Fruit fly (Drosophila melanogaster) whole organism, embryonic: ENCODE measurements around the gene CG6800.

Source experiments
- Aef1 ChIP-seq: fragments of 200-800 bp; sonication (Bioruptor generic); IDR thresholded peaks from 3 replicates; pipeline ENCODE4 v1.3.6; 2022; ENCODE audit warnings: missing biosample characterization, missing genetic modification characterization
- Atf-2 ChIP-seq: fragments of 200-800 bp; sonication (Bioruptor generic); optimal IDR thresholded peaks from 2 replicates; lab custom pipeline; 2016; ENCODE audit warnings: missing biosample characterization, missing genetic modification characterization
- CG10267 ChIP-seq: fragments of 200-800 bp; sonication (Bioruptor generic); optimal IDR thresholded peaks from 2 replicates; lab custom pipeline; 2018; ENCODE audit warnings: missing biosample characterization, mild to moderate bottlenecking, missing genetic modification characterization, moderate library complexity
- CG11093 ChIP-seq: fragments of 200-800 bp; sonication (Bioruptor generic); IDR thresholded peaks from 3 replicates; pipeline ENCODE4 v1.3.6; 2022; ENCODE audit warnings: missing biosample characterization, missing genetic modification characterization
- CG11695 ChIP-seq: fragments of 200-800 bp; sonication (Bioruptor generic); IDR thresholded peaks from 3 replicates; pipeline ENCODE4 v1.3.6; 2022; ENCODE audit warnings: missing biosample characterization, missing genetic modification characterization
- CG12155 ChIP-seq: fragments of 200-800 bp; sonication (Bioruptor generic); optimal IDR thresholded peaks from 3 replicates; lab custom pipeline; 2016; ENCODE audit warnings: missing biosample characterization, missing genetic modification characterization
- CG12236 ChIP-seq: fragments of 200-800 bp; sonication (Bioruptor generic); optimal IDR thresholded peaks from 2 replicates; lab custom pipeline; 2016; ENCODE audit warnings: missing biosample characterization, missing genetic modification characterization
- CG12942 ChIP-seq: fragments of 200-800 bp; sonication (Bioruptor generic); optimal IDR thresholded peaks from 3 replicates; lab custom pipeline; 2016; ENCODE audit warnings: missing biosample characterization, missing genetic modification characterization
- CG13894 ChIP-seq: fragments of 200-800 bp; sonication (Bioruptor generic); optimal IDR thresholded peaks from 3 replicates; lab custom pipeline; 2018; ENCODE audit warnings: missing biosample characterization, mild to moderate bottlenecking, missing genetic modification characterization, moderate library complexity
- CG14860 ChIP-seq: fragments of 200-800 bp; sonication (Bioruptor generic); IDR thresholded peaks from 3 replicates; pipeline ENCODE4 v1.3.6; 2022; ENCODE audit warnings: missing biosample characterization, missing genetic modification characterization; ENCODE audit not compliant: partially characterized antibody
- CG15073 ChIP-seq: fragments of 200-800 bp; sonication (Bioruptor generic); optimal IDR thresholded peaks from 2 replicates; lab custom pipeline; 2016; ENCODE audit warnings: missing biosample characterization, missing genetic modification characterization
- CG15514 ChIP-seq: fragments of 200-800 bp; sonication (Bioruptor generic); optimal IDR thresholded peaks from 3 replicates; lab custom pipeline; 2017; ENCODE audit warnings: missing biosample characterization, missing genetic modification characterization, mild to moderate bottlenecking, moderate library complexity, missing genetic modification reagents
- CG17802 ChIP-seq: fragments of 200-800 bp; sonication (Bioruptor generic); optimal IDR thresholded peaks from 2 replicates; lab custom pipeline; 2018; ENCODE audit warnings: missing biosample characterization, mild to moderate bottlenecking, missing genetic modification characterization, moderate library complexity
- CG17829 ChIP-seq: fragments of 200-800 bp; optimal IDR thresholded peaks from 2 replicates; lab custom pipeline; 2019; ENCODE audit warnings: missing biosample characterization, mild to moderate bottlenecking, missing genetic modification characterization, moderate library complexity
- CG17912 ChIP-seq: fragments of 200-800 bp; sonication (Bioruptor generic); optimal IDR thresholded peaks from 2 replicates; lab custom pipeline; 2018; ENCODE audit warnings: missing biosample characterization, mild to moderate bottlenecking, missing genetic modification characterization
- CG34224 ChIP-seq: fragments of 200-800 bp; sonication (Bioruptor generic); IDR thresholded peaks from 3 replicates; pipeline ENCODE4 v1.3.6; 2022; ENCODE audit warnings: missing biosample characterization, missing genetic modification characterization; ENCODE audit not compliant: partially characterized antibody
- CG42726 ChIP-seq: fragments of 200-800 bp; sonication (Bioruptor generic); IDR thresholded peaks from 2 replicates; pipeline ENCODE4 v1.3.6; 2022; ENCODE audit warnings: missing biosample characterization, missing genetic modification characterization; ENCODE audit not compliant: partially characterized antibody
- CG4404 ChIP-seq: fragments of 200-800 bp; sonication (Bioruptor generic); IDR thresholded peaks from 2 replicates; pipeline ENCODE4 v1.3.6; 2022; ENCODE audit warnings: missing biosample characterization, missing genetic modification characterization
- CG6175 ChIP-seq: fragments of 200-800 bp; sonication (Bioruptor generic); IDR thresholded peaks from 3 replicates; pipeline ENCODE4 v1.3.6; 2022; ENCODE audit warnings: missing biosample characterization, missing genetic modification characterization
- CG6654 ChIP-seq: fragments of 200-800 bp; sonication (Bioruptor generic); optimal IDR thresholded peaks from 2 replicates; lab custom pipeline; 2017; ENCODE audit warnings: missing biosample characterization, mild to moderate bottlenecking, missing genetic modification characterization
- CG9215 ChIP-seq: fragments of 200-800 bp; sonication (Bioruptor generic); IDR thresholded peaks from 2 replicates; pipeline ENCODE4 v1.3.6; 2022; ENCODE audit warnings: missing biosample characterization, missing genetic modification characterization
- CG9797 ChIP-seq: fragments of 200-800 bp; sonication (Bioruptor generic); optimal IDR thresholded peaks from 3 replicates; lab custom pipeline; 2018; ENCODE audit warnings: missing biosample characterization, mild to moderate bottlenecking, missing genetic modification characterization
- CkIIα-i1 ChIP-seq: fragments of 200-800 bp; sonication (Bioruptor generic); IDR thresholded peaks from 2 replicates; pipeline ENCODE4 v1.3.6; 2022; ENCODE audit warnings: missing biosample characterization, missing genetic modification characterization
- Dbx ChIP-seq: fragments of 200-800 bp; sonication (Bioruptor generic); IDR thresholded peaks from 3 replicates; pipeline ENCODE4 v1.3.6; 2022; ENCODE audit warnings: missing biosample characterization, missing genetic modification characterization
- Elba2 ChIP-seq: fragments of 200-800 bp; sonication (Bioruptor generic); optimal IDR thresholded peaks from 3 replicates; lab custom pipeline; 2016; ENCODE audit warnings: missing biosample characterization, missing genetic modification characterization
- Fer2 ChIP-seq: fragments of 200-800 bp; sonication (Bioruptor generic); optimal IDR thresholded peaks from 2 replicates; lab custom pipeline; 2018; ENCODE audit warnings: missing biosample characterization, mild to moderate bottlenecking, missing genetic modification characterization, moderate library complexity
- Gug ChIP-seq: fragments of 200-800 bp; sonication (Bioruptor generic); IDR thresholded peaks from 4 replicates; pipeline ENCODE4 v1.3.6; 2022; ENCODE audit warnings: missing biosample characterization, missing genetic modification characterization
- Hmr ChIP-seq: fragments of 200-800 bp; sonication (Bioruptor generic); optimal IDR thresholded peaks from 3 replicates; lab custom pipeline; 2017; ENCODE audit warnings: mild to moderate bottlenecking, missing biosample characterization, missing genetic modification reagents, missing genetic modification characterization
- Kr ChIP-seq: fragments of 200-800 bp; sonication (Bioruptor generic); optimal IDR thresholded peaks from 2 replicates; lab custom pipeline; 2017; ENCODE audit warnings: missing biosample characterization, mild to moderate bottlenecking, missing genetic modification characterization
- MBD-R2 ChIP-seq: fragments of 200-800 bp; sonication (Bioruptor generic); IDR thresholded peaks from 2 replicates; pipeline ENCODE4 v1.3.6; 2022; ENCODE audit warnings: missing biosample characterization, missing genetic modification characterization
- Mad ChIP-seq: fragments of 200-800 bp; sonication (Bioruptor generic); optimal IDR thresholded peaks from 2 replicates; lab custom pipeline; 2016; ENCODE audit warnings: missing biosample characterization, missing genetic modification characterization
- Max ChIP-seq: fragments of 200-800 bp; sonication (Bioruptor generic); optimal IDR thresholded peaks from 2 replicates; lab custom pipeline; 2016; ENCODE audit warnings: missing biosample characterization, mild to moderate bottlenecking, missing genetic modification characterization
- NC2β ChIP-seq: fragments of 200-800 bp; sonication (Bioruptor generic); optimal IDR thresholded peaks from 2 replicates; lab custom pipeline; 2016; ENCODE audit warnings: missing biosample characterization, missing genetic modification characterization
- NFAT ChIP-seq: fragments of 200-800 bp; sonication (Bioruptor generic); IDR thresholded peaks from 2 replicates; pipeline ENCODE4 v1.3.6; 2022; ENCODE audit warnings: missing biosample characterization, missing genetic modification characterization
- Neu2 ChIP-seq: fragments of 200-800 bp; sonication (Bioruptor generic); optimal IDR thresholded peaks from 3 replicates; lab custom pipeline; 2016; ENCODE audit warnings: missing biosample characterization, missing genetic modification characterization, borderline replicate concordance
- Taf1 ChIP-seq: fragments of 200-800 bp; sonication (Bioruptor generic); IDR thresholded peaks from 2 replicates; pipeline ENCODE4 v1.3.6; 2022; ENCODE audit warnings: missing biosample characterization, missing genetic modification characterization
- ac ChIP-seq: fragments of 200-800 bp; sonication (Bioruptor generic); optimal IDR thresholded peaks from 3 replicates; lab custom pipeline; 2017; ENCODE audit warnings: missing biosample characterization, mild to moderate bottlenecking, missing genetic modification characterization
- cato ChIP-seq: fragments of 200-800 bp; sonication (Bioruptor generic); optimal IDR thresholded peaks from 2 replicates; lab custom pipeline; 2016; ENCODE audit warnings: missing biosample characterization, missing genetic modification characterization, borderline replicate concordance
- chm ChIP-seq: fragments of 200-800 bp; sonication (Bioruptor generic); IDR thresholded peaks from 2 replicates; pipeline ENCODE4 v1.3.6; 2022; ENCODE audit warnings: missing biosample characterization, missing genetic modification characterization
- ftz-f1 ChIP-seq: fragments of 200-800 bp; sonication (Bioruptor generic); optimal IDR thresholded peaks from 2 replicates; lab custom pipeline; 2016; ENCODE audit warnings: missing biosample characterization, missing genetic modification characterization
- h ChIP-seq: fragments of >200 bp; optimal IDR thresholded peaks from 2 replicates; lab custom pipeline; 2017
- kah ChIP-seq: fragments of 200-800 bp; sonication (Bioruptor generic); optimal IDR thresholded peaks from 2 replicates; lab custom pipeline; 2018; ENCODE audit warnings: missing biosample characterization, mild to moderate bottlenecking, missing genetic modification characterization
- maf-S ChIP-seq: fragments of 200-800 bp; sonication (Bioruptor generic); optimal IDR thresholded peaks from 2 replicates; lab custom pipeline; 2016; ENCODE audit warnings: missing biosample characterization, missing genetic modification characterization
- nerfin-1 ChIP-seq: fragments of 200-800 bp; sonication (Bioruptor generic); optimal IDR thresholded peaks from 3 replicates; lab custom pipeline; 2019; ENCODE audit warnings: missing biosample characterization, mild to moderate bottlenecking, missing genetic modification characterization, moderate library complexity
- pfk ChIP-seq: fragments of 200-800 bp; sonication (Bioruptor generic); optimal IDR thresholded peaks from 2 replicates; lab custom pipeline; 2018; ENCODE audit warnings: missing biosample characterization, mild to moderate bottlenecking, missing genetic modification characterization, moderate library complexity
- repo ChIP-seq: fragments of 200-800 bp; sonication (Bioruptor generic); optimal IDR thresholded peaks from 2 replicates; lab custom pipeline; 2016; ENCODE audit warnings: missing biosample characterization, missing genetic modification characterization
- shn ChIP-seq: fragments of 200-800 bp; sonication (Bioruptor generic); optimal IDR thresholded peaks from 3 replicates; lab custom pipeline; 2016; ENCODE audit warnings: missing biosample characterization, missing genetic modification characterization
- sima ChIP-seq: fragments of 200-800 bp; sonication (Bioruptor generic); optimal IDR thresholded peaks from 2 replicates; lab custom pipeline; 2016; ENCODE audit warnings: missing biosample characterization, missing genetic modification characterization
- slbo ChIP-seq: fragments of 200-800 bp; sonication (Bioruptor generic); IDR thresholded peaks from 2 replicates; pipeline ENCODE4 v1.3.6; 2022; ENCODE audit warnings: missing biosample characterization, missing genetic modification characterization
- unpg ChIP-seq: fragments of 200-800 bp; sonication (Bioruptor generic); optimal IDR thresholded peaks from 3 replicates; lab custom pipeline; 2018; ENCODE audit warnings: missing biosample characterization, mild to moderate bottlenecking, missing genetic modification characterization, moderate library complexity
- vnd ChIP-seq: fragments of 200-800 bp; sonication (Bioruptor generic); IDR thresholded peaks from 3 replicates; pipeline ENCODE4 v1.3.6; 2022; ENCODE audit warnings: missing biosample characterization, missing genetic modification characterization; ENCODE audit not compliant: partially characterized antibody
- wek ChIP-seq: fragments of 200-800 bp; sonication (Bioruptor generic); optimal IDR thresholded peaks from 3 replicates; lab custom pipeline; 2018; ENCODE audit warnings: missing biosample characterization, mild to moderate bottlenecking, missing genetic modification characterization, moderate library complexity

The CG6800 gene

dm6 chr3R:21781448-21781847 lies 5.5 kb downstream of the CG6800 start (continued):
- TF ChIP-seq Max = peak; percentile 43
- TF ChIP-seq CG17802 = peak; percentile 14
- peak; percentile 20 for TF ChIP-seq Atf-2 (GFP tag; lab: Kevin White, UChicago)
- TF ChIP-seq Kr (GFP tag; lab: Kevin White, UChicago) = no peak
- no peak for TF ChIP-seq CG42726 (GFP tag; lab: Robert Waterston, UW)
- no peak for TF ChIP-seq vnd (GFP tag; lab: Robert Waterston, UW)
- peak; percentile 51 for TF ChIP-seq CG12155 (GFP tag; lab: Kevin White, UChicago)
- no peak for TF ChIP-seq Taf1 (GFP tag; lab: Robert Waterston, UW)
- TF ChIP-seq CG4404 = no peak; the same call in 1 of the 2 replicates
- TF ChIP-seq ftz-f1 (GFP tag; lab: Kevin White, UChicago) = no peak
- no peak for TF ChIP-seq pfk
- peak; percentile 28 for TF ChIP-seq CG12236 (GFP tag; lab: Kevin White, UChicago)
- TF ChIP-seq CG12942 (GFP tag; lab: Kevin White, UChicago) = peak; percentile 38
- TF ChIP-seq Dbx (GFP tag; lab: Robert Waterston, UW) = no peak
- no peak for TF ChIP-seq h (lab: Kevin White, UChicago)
- no peak for TF ChIP-seq repo (GFP tag; lab: Kevin White, UChicago)
- TF ChIP-seq CG6654 (GFP tag; lab: Kevin White, UChicago) = peak; percentile 37
- no peak for TF ChIP-seq CG13894
- TF ChIP-seq CkIIα-i1 = no peak
- TF ChIP-seq CG15514 (GFP tag; lab: Kevin White, UChicago) = peak; percentile 31
- TF ChIP-seq unpg (GFP tag; lab: Kevin White, UChicago) = peak; percentile 62
- TF ChIP-seq CG6175 (GFP tag; lab: Robert Waterston, UW) = no peak
- no peak for TF ChIP-seq chm
- TF ChIP-seq CG17829 (tag; lab: Kevin White, UChicago) = peak; percentile 70
- no peak for TF ChIP-seq NFAT (GFP tag; lab: Robert Waterston, UW)
- TF ChIP-seq CG34224 (GFP tag; lab: Robert Waterston, UW) = no peak
- TF ChIP-seq nerfin-1 (tag; lab: Kevin White, UChicago) = peak; percentile 34
- no peak for TF ChIP-seq sima (GFP tag; lab: Kevin White, UChicago)
- TF ChIP-seq CG11695 (GFP tag; lab: Robert Waterston, UW) = peak; percentile 82
- peak; percentile 74 for TF ChIP-seq Aef1 (GFP tag; lab: Robert Waterston, UW)
- peak; percentile 24; the same call in 1 of the 2 replicates for TF ChIP-seq MBD-R2
- no peak for TF ChIP-seq wek (GFP tag; lab: Kevin White, UChicago)
- TF ChIP-seq CG10267 (tag; lab: Kevin White, UChicago) = peak; percentile 64
- TF ChIP-seq Mad = peak; percentile 51
- peak; percentile 18 for TF ChIP-seq Fer2 (tag; lab: Kevin White, UChicago)
- no peak for TF ChIP-seq ac (GFP tag; lab: Kevin White, UChicago)
- no peak for TF ChIP-seq CG15073 (GFP tag; lab: Kevin White, UChicago)
- TF ChIP-seq shn = peak; percentile 46
- no peak for TF ChIP-seq Elba2 (GFP tag; lab: Kevin White, UChicago)
- peak; percentile 31 for TF ChIP-seq NC2β (GFP tag; lab: Kevin White, UChicago)
- TF ChIP-seq cato (GFP tag; lab: Kevin White, UChicago) = no peak
- peak; percentile 51 for TF ChIP-seq Hmr (GFP tag; lab: Kevin White, UChicago)
- peak; percentile 64 for TF ChIP-seq Gug
- TF ChIP-seq slbo (GFP tag; lab: Robert Waterston, UW) = peak; percentile 67
- no peak for TF ChIP-seq CG9797 (GFP tag; lab: Kevin White, UChicago)
- no peak for TF ChIP-seq CG17912 (GFP tag; lab: Kevin White, UChicago)
- no peak for TF ChIP-seq Neu2 (GFP tag; lab: Kevin White, UChicago)
- no peak for TF ChIP-seq kah (GFP tag; lab: Kevin White, UChicago)
- peak; percentile 22 for TF ChIP-seq maf-S (GFP tag; lab: Kevin White, UChicago)
- TF ChIP-seq CG9215 (GFP tag; lab: Robert Waterston, UW) = peak; percentile 52; the same call in 1 of the 2 replicates
- peak; percentile 59; the same call in 1 of the 3 replicates for TF ChIP-seq CG11093 (GFP tag; lab: Robert Waterston, UW)
- TF ChIP-seq CG14860 (GFP tag; lab: Robert Waterston, UW) = no peak
